Fruit fly (Drosophila melanogaster) whole organism, wandering third instar larva: ENCODE results near the gene CG9171.
A peak's percentile ranks its signal among the peaks of the same experiment; 100 is the strongest.

Experiments used
- CG32264 ChIP-seq: fragments of 200-800 bp; sonication (Bioruptor generic); optimal IDR thresholded peaks from 2 replicates; lab custom pipeline; 2016; ENCODE audit warnings: missing biosample characterization, missing genetic modification characterization
- CG9705 ChIP-seq: fragments of 200-800 bp; sonication (Bioruptor generic); optimal IDR thresholded peaks from 2 replicates; lab custom pipeline; 2018; ENCODE audit warnings: missing biosample characterization, mild to moderate bottlenecking, missing genetic modification characterization
- CrebA ChIP-seq: fragments of 200-800 bp; sonication (Bioruptor generic); optimal IDR thresholded peaks from 2 replicates; lab custom pipeline; 2016; ENCODE audit warnings: missing biosample characterization, mild to moderate bottlenecking, missing genetic modification characterization, borderline replicate concordance
- Dfd ChIP-seq: fragments of >200 bp; optimal IDR thresholded peaks from 2 replicates; lab custom pipeline; 2017; ENCODE audit warnings: missing biosample characterization, missing genetic modification characterization
- Dif ChIP-seq: fragments of 200-275, 200-300 bp; sonication (Bioruptor generic); optimal IDR thresholded peaks from 2 replicates; lab custom pipeline; 2018; ENCODE audit warnings: missing biosample characterization, missing genetic modification characterization; ENCODE audit not compliant: partially characterized antibody
- HLH106 ChIP-seq: fragments of 200-800 bp; optimal IDR thresholded peaks from 3 replicates; lab custom pipeline; 2019; ENCODE audit warnings: missing biosample characterization, mild to moderate bottlenecking, missing genetic modification characterization, moderate library complexity
- Hnf4 ChIP-seq: fragments of 200-800 bp; sonication (Bioruptor generic); optimal IDR thresholded peaks from 2 replicates; lab custom pipeline; 2016; ENCODE audit warnings: missing biosample characterization, mild to moderate bottlenecking, missing genetic modification characterization
- Hr78 ChIP-seq: fragments of >200 bp; optimal IDR thresholded peaks from 2 replicates; lab custom pipeline; 2017; ENCODE audit warnings: missing biosample characterization, missing genetic modification characterization
- Hr83 ChIP-seq: fragments of 200-300 bp; sonication (Bioruptor generic); optimal IDR thresholded peaks from 2 replicates; lab custom pipeline; 2016; ENCODE audit warnings: missing biosample characterization, mild to moderate bottlenecking, missing genetic modification characterization, moderate library complexity; ENCODE audit not compliant: poor library complexity, severe bottlenecking
- Jra ChIP-seq: sonication (Bioruptor generic); optimal IDR thresholded peaks from 2 replicates; lab custom pipeline; 2016; ENCODE audit warnings: missing biosample characterization, missing genetic modification characterization
- Myc ChIP-seq: fragments of >200 bp; optimal IDR thresholded peaks from 2 replicates; lab custom pipeline; 2017
- N ChIP-seq: fragments of >200 bp; optimal IDR thresholded peaks from 2 replicates; lab custom pipeline; 2018; ENCODE audit warnings: missing biosample characterization, missing external identifiers, missing genetic modification characterization
- Rel ChIP-seq, 2 experiments: fragments of 200-800 bp; sonication (Bioruptor generic) in 1 of 2; optimal IDR thresholded peaks; 2 replicates in 1 of 2; 3 replicates in 1 of 2; lab custom pipeline; 2016 to 2019; ENCODE audit warnings: mild to moderate bottlenecking in 2 of 2, missing biosample characterization in 2 of 2, missing genetic modification characterization in 2 of 2, moderate library complexity in 1 of 2
- Sp1 ChIP-seq: fragments of 200-800 bp; sonication (Bioruptor generic); optimal IDR thresholded peaks from 3 replicates; lab custom pipeline; 2019; ENCODE audit warnings: missing biosample characterization, mild to moderate bottlenecking, missing genetic modification characterization, moderate library complexity
- Vsx2 ChIP-seq: fragments of 200-300, 225-300 bp; sonication (Bioruptor generic); optimal IDR thresholded peaks from 2 replicates; lab custom pipeline; 2018; ENCODE audit warnings: missing biosample characterization, missing genetic modification characterization; ENCODE audit not compliant: partially characterized antibody
- br ChIP-seq: fragments of 200-800 bp; sonication (Bioruptor generic); optimal IDR thresholded peaks from 2 replicates; lab custom pipeline; 2016; ENCODE audit warnings: missing biosample characterization, missing genetic modification characterization
- brk ChIP-seq: fragments of 200-800 bp; sonication (Bioruptor generic); optimal IDR thresholded peaks from 2 replicates; lab custom pipeline; 2016; ENCODE audit warnings: missing biosample characterization, mild to moderate bottlenecking, missing genetic modification characterization
- dl ChIP-seq, 2 experiments: fragments of 175-275, 200-275 bp in 1 of 2; fragments of 200-275 bp in 1 of 2; sonication (Bioruptor generic); optimal IDR thresholded peaks; lab custom pipeline; 2018; ENCODE audit warnings: mild to moderate bottlenecking in 2 of 2, missing biosample characterization in 2 of 2, missing genetic modification characterization in 2 of 2, moderate library complexity in 2 of 2; ENCODE audit not compliant: partially characterized antibody in 2 of 2, insufficient read depth in 1 of 2
- dmrt93B ChIP-seq: fragments of 200-800 bp; sonication (Bioruptor generic); optimal IDR thresholded peaks from 2 replicates; lab custom pipeline; 2018; ENCODE audit warnings: missing biosample characterization, mild to moderate bottlenecking, missing genetic modification characterization
- dsf ChIP-seq: sonication (Bioruptor generic); optimal IDR thresholded peaks from 2 replicates; lab custom pipeline; 2016; ENCODE audit warnings: missing biosample characterization, missing genetic modification characterization, borderline replicate concordance
- foxo ChIP-seq, 2 experiments: fragments of 200-800 bp; sonication (Bioruptor generic); optimal IDR thresholded peaks; 2 replicates in 1 of 2; 3 replicates in 1 of 2; lab custom pipeline; 2016 to 2017; ENCODE audit warnings: missing biosample characterization in 2 of 2, missing genetic modification characterization in 2 of 2
- fru ChIP-seq: fragments of 200-800 bp; sonication (Bioruptor generic); optimal IDR thresholded peaks from 3 replicates; lab custom pipeline; 2016; ENCODE audit warnings: missing biosample characterization, mild to moderate bottlenecking, missing genetic modification characterization
- h ChIP-seq: fragments of 200-800 bp; sonication (Bioruptor generic); optimal IDR thresholded peaks from 3 replicates; lab custom pipeline; 2016; ENCODE audit warnings: missing biosample characterization, mild to moderate bottlenecking, missing genetic modification characterization
- jim ChIP-seq: fragments of 175-275, 200-325 bp; sonication (Bioruptor generic); optimal IDR thresholded peaks from 2 replicates; lab custom pipeline; 2016; ENCODE audit warnings: missing biosample characterization, mild to moderate bottlenecking, missing genetic modification characterization
- lola ChIP-seq: fragments of >200 bp; optimal IDR thresholded peaks from 2 replicates; lab custom pipeline; 2017; ENCODE audit warnings: missing biosample characterization, missing genetic modification characterization
- pan ChIP-seq: fragments of >200 bp; optimal IDR thresholded peaks from 2 replicates; lab custom pipeline; 2017
- psq ChIP-seq: fragments of 200-800 bp; sonication (Bioruptor generic); optimal IDR thresholded peaks from 3 replicates; lab custom pipeline; 2017; ENCODE audit warnings: missing biosample characterization, mild to moderate bottlenecking, missing genetic modification characterization, moderate library complexity
- tai ChIP-seq: sonication (Bioruptor generic); optimal IDR thresholded peaks from 2 replicates; lab custom pipeline; 2016; ENCODE audit warnings: missing biosample characterization, missing genetic modification characterization

CG9171 gene

dm6 chr2L:5728711-5729110 is 71.3 kb downstream of the CG9171 start, which contains the start of gene CG14006:
CG14006 (minus strand) TSS chr2L:5728811.
- no peak for TF ChIP-seq tai (GFP tag; lab: Kevin White, UChicago)
- no peak for TF ChIP-seq psq (GFP tag; lab: Kevin White, UChicago)
- no peak for TF ChIP-seq Myc

dm6 chr2L:5726049-5726448 is 74.0 kb downstream of the CG9171 start:
- TF ChIP-seq dl (GFP tag; optimal IDR thresholded peaks at IDR 0.05; lab: Kevin White, UChicago; ENCODE audit: insufficient read depth in 1 of 2, partially characterized antibody in 2 of 2) (no peak), brk (GFP tag; lab: Kevin White, UChicago) (no peak), Hr78 (no peak), Dif (GFP tag; lab: Kevin White, UChicago) (no peak), CrebA (GFP tag; lab: Kevin White, UChicago) (no peak), Hnf4 (GFP tag; lab: Kevin White, UChicago) (no peak), pan (lab: Kevin White, UChicago) (no peak), dsf (GFP tag; lab: Kevin White, UChicago) (no peak), Dfd (no peak), foxo (GFP tag; optimal IDR thresholded peaks at IDR 0.05; lab: Kevin White, UChicago) (no peak), CG32264 (GFP tag; lab: Kevin White, UChicago) (no peak), Jra (GFP tag; lab: Kevin White, UChicago) (no peak), fru (GFP tag; lab: Kevin White, UChicago) (no peak), HLH106 (tag; lab: Kevin White, UChicago) (no peak), CG9705 (GFP tag; lab: Kevin White, UChicago) (no peak)

dm6 chr2L:5724521-5725023 is 75.5 kb downstream of the CG9171 start, which contains the start of gene CG11030:
CG11030 (plus strand) TSS chr2L:5724656.
- no peak for TF ChIP-seq Sp1 (GFP tag; lab: Kevin White, UChicago)
- TF ChIP-seq dl (GFP tag; optimal IDR thresholded peaks at IDR 0.05; lab: Kevin White, UChicago; ENCODE audit: insufficient read depth in 1 of 2, partially characterized antibody in 2 of 2): no peak
- peak; percentile 8 for TF ChIP-seq h
- TF ChIP-seq Myc: no peak
- TF ChIP-seq Hr83 (GFP tag; lab: Kevin White, UChicago): peak; percentile 79
- no peak for TF ChIP-seq HLH106 (tag; lab: Kevin White, UChicago)
- TF ChIP-seq Jra (GFP tag; lab: Kevin White, UChicago): no peak
- no peak for TF ChIP-seq tai (GFP tag; lab: Kevin White, UChicago)
- no peak for TF ChIP-seq Rel (GFP tag; optimal IDR thresholded peaks at IDR 0.05; lab: Kevin White, UChicago)
- no peak for TF ChIP-seq Rel (tag; optimal IDR thresholded peaks at IDR 0.05; lab: Kevin White, UChicago)
- TF ChIP-seq pan (lab: Kevin White, UChicago): no peak
- no peak for TF ChIP-seq lola (GFP tag; lab: Kevin White, UChicago)
- TF ChIP-seq N (GFP tag; lab: Kevin White, UChicago): no peak
- TF ChIP-seq psq (GFP tag; lab: Kevin White, UChicago): peak; percentile 84
- TF ChIP-seq Dfd: no peak

- TF ChIP-seq tai (GFP tag; lab: Kevin White, UChicago) (no peak), Vsx2 (GFP tag; lab: Kevin White, UChicago) (no peak), Myc (peak; percentile 17)
Observed at dm6 chr2L:5723859-5724475, 76.1 kb downstream of the CG9171 start.

- TF ChIP-seq jim (GFP tag; lab: Kevin White, UChicago) (no peak), Myc (peak; percentile 15), Rel (GFP tag; optimal IDR thresholded peaks at IDR 0.05; lab: Kevin White, UChicago) (no peak), Rel (tag; optimal IDR thresholded peaks at IDR 0.05; lab: Kevin White, UChicago) (peak; percentile 14), br (peak; percentile 18), dmrt93B (GFP tag; lab: Kevin White, UChicago) (no peak)
- TF ChIP-seq, all 38 proteins: peak for 3
Observed at dm6 chr2L:5720407-5721228, 79.4 kb downstream of the CG9171 start, which contains the start of the genes CG11149 and sip1. CG11149 (minus strand) TSS chr2L:5720899. sip1 (plus strand) TSS chr2L:5721051.
